Worm (Caenorhabditis elegans): ENCODE measurements around the gene lsm-1.

- TF ChIP-seq mab-5 (tag; optimal IDR thresholded peaks at IDR 0.05), result no peak
- no peak for TF ChIP-seq nhr-12 (tag; optimal IDR thresholded peaks at IDR 0.05)
- no peak for TF ChIP-seq nhr-76 (tag; optimal IDR thresholded peaks at IDR 0.05)
- TF ChIP-seq elt-3 (tag; optimal IDR thresholded peaks at IDR 0.05), result no peak
- TF ChIP-seq ham-2 (GFP tag; optimal IDR thresholded peaks at IDR 0.05), result no peak
- no peak for TF ChIP-seq tbx-8 (GFP tag; optimal IDR thresholded peaks at IDR 0.05)
- no peak for TF ChIP-seq blmp-1 (tag; optimal IDR thresholded peaks at IDR 0.05)
- TF ChIP-seq unc-62 (GFP tag; optimal IDR thresholded peaks at IDR 0.05), result no peak
- no peak for TF ChIP-seq unc-39 (tag; optimal IDR thresholded peaks at IDR 0.05)
- TF ChIP-seq mls-2 (tag; optimal IDR thresholded peaks at IDR 0.05), result no peak
- TF ChIP-seq lsy-2 (tag; optimal IDR thresholded peaks at IDR 0.05), result no peak
These were observed 35.6 kb downstream of the lsm-1 start, which contains the start of gene ptr-13 for ce11 chrII:11162390-11162789.

All from whole organism, mixed stage, embryonic.